Worm (Caenorhabditis elegans): ENCODE results near the gene nhr-76.

- TF ChIP-seq nhr-25 (tag; optimal IDR thresholded peaks at IDR 0.05) (no peak), zag-1 (tag; optimal IDR thresholded peaks at IDR 0.05) (no peak), mdl-1 (tag; optimal IDR thresholded peaks at IDR 0.05) (no peak), unc-62 (GFP tag; optimal IDR thresholded peaks at IDR 0.05) (no peak), nhr-237 (tag; optimal IDR thresholded peaks at IDR 0.05) (no peak)
These were observed 30.9 kb upstream of the nhr-76 start, which contains the start of the genes C18H7.7 and C18H7.11 for ce11 chrIV:596292-596952.
